Worm (Caenorhabditis elegans) whole organism, L4 larva: Measurements from ENCODE around the gene F07E5.9.

ENCODE experiments used
- F44E2.7 ChIP-seq: fragments of 200-800 bp; sonication (Bioruptor generic); IDR thresholded peaks from 2 replicates; pipeline ENCODE4 v2.1.2; 2022; ENCODE audit warnings: missing genetic modification characterization, missing compliant biosample characterization
- F49E8.2 ChIP-seq: sonication (generic microtip); optimal IDR thresholded peaks from 2 replicates; lab custom pipeline; 2016; ENCODE audit warnings: missing compliant biosample characterization, mild to moderate bottlenecking, missing genetic modification characterization, borderline replicate concordance
- T20F7.1 ChIP-seq: fragments of 200-800 bp; sonication (Bioruptor generic); optimal IDR thresholded peaks from 2 replicates; lab custom pipeline; 2018; ENCODE audit warnings: mild to moderate bottlenecking, missing genetic modification characterization, missing compliant biosample characterization
- Y48G9A.11 ChIP-seq: fragments of 200-800 bp; sonication (Bioruptor generic); IDR thresholded peaks from 2 replicates; pipeline ENCODE4 v1.3.6; 2022; ENCODE audit warnings: missing genetic modification reagents, missing genetic modification characterization, missing compliant biosample characterization
- Y5F2A.4 ChIP-seq: fragments of 200-800 bp; sonication (Bioruptor generic); optimal IDR thresholded peaks from 2 replicates; lab custom pipeline; 2018; ENCODE audit warnings: mild to moderate bottlenecking, missing genetic modification characterization, missing compliant biosample characterization
- ZK337.2 ChIP-seq: fragments of 200-800 bp; sonication (Bioruptor generic); IDR thresholded peaks from 2 replicates; pipeline ENCODE4 v1.3.6; 2022; ENCODE audit warnings: missing genetic modification reagents, missing genetic modification characterization, missing compliant biosample characterization
- aha-1 ChIP-seq: fragments of 150-350 bp; peaks from one replicate; lab custom pipeline; 2014; ENCODE audit warnings: missing biosample characterization, missing genetic modification characterization
- ceh-28 ChIP-seq: fragments of 150-350 bp; optimal IDR thresholded peaks from 2 replicates; lab custom pipeline; 2014; ENCODE audit warnings: missing biosample characterization, missing genetic modification reagents, missing genetic modification characterization
- ces-1 ChIP-seq: fragments of 150-350 bp; sonication (generic microtip); optimal IDR thresholded peaks from 4 replicates; lab custom pipeline; 2014; ENCODE audit warnings: missing biosample characterization, missing genetic modification reagents, missing genetic modification characterization
- cey-2 ChIP-seq: sonication (generic microtip); optimal IDR thresholded peaks from 3 replicates; lab custom pipeline; 2017; ENCODE audit warnings: missing genetic modification characterization, mild to moderate bottlenecking, missing compliant biosample characterization, antibody characterized with exemption, borderline replicate concordance; ENCODE audit not compliant: insufficient read depth
- ctbp-1 ChIP-seq: fragments of 200-800 bp; sonication (Bioruptor generic); IDR thresholded peaks from 2 replicates; pipeline ENCODE4 v1.3.6; 2022; ENCODE audit warnings: missing genetic modification reagents, missing genetic modification characterization, missing compliant biosample characterization
- daf-19 ChIP-seq: fragments of 200-800 bp; sonication (Bioruptor generic); conservative IDR thresholded peaks from 2 replicates; pipeline ENCODE4 v1.3.6; 2022; ENCODE audit warnings: missing genetic modification characterization, missing compliant biosample characterization
- daf-8 ChIP-seq: fragments of 200-800 bp; sonication (Bioruptor generic); IDR thresholded peaks from 2 replicates; pipeline ENCODE4 v1.3.6; 2022; ENCODE audit warnings: missing genetic modification characterization, missing compliant biosample characterization
- dmd-6 ChIP-seq: fragments of 200-800 bp; sonication (Bioruptor generic); IDR thresholded peaks from 2 replicates; pipeline ENCODE4 v1.3.6; 2022; ENCODE audit warnings: missing genetic modification reagents, missing genetic modification characterization, missing compliant biosample characterization
- fos-1 ChIP-seq: fragments of 150-350 bp; optimal IDR thresholded peaks from 2 replicates; lab custom pipeline; 2014; ENCODE audit warnings: missing biosample characterization, missing genetic modification characterization
- hif-1 ChIP-seq, 2 experiments: sonication (generic microtip); optimal IDR thresholded peaks; 2 replicates each; lab custom pipeline; 2016 to 2017; ENCODE audit warnings: missing compliant biosample characterization in 2 of 2, missing genetic modification characterization in 2 of 2, missing genetic modification reagents in 2 of 2, missing genotype in 2 of 2, mild to moderate bottlenecking in 1 of 2
- hlh-11 ChIP-seq: fragments of 200-800 bp; sonication (Bioruptor generic); optimal IDR thresholded peaks from 2 replicates; lab custom pipeline; 2018; ENCODE audit warnings: mild to moderate bottlenecking, missing genetic modification characterization, missing compliant biosample characterization
- lin-1 ChIP-seq: fragments of 200-800 bp; sonication (Bioruptor generic); IDR thresholded peaks from 2 replicates; pipeline ENCODE4 v1.3.6; 2022; ENCODE audit warnings: missing genetic modification reagents, missing genetic modification characterization, missing compliant biosample characterization
- lin-29 ChIP-seq: fragments of 200-800 bp; sonication (Bioruptor generic); IDR thresholded peaks from 2 replicates; pipeline ENCODE4 v1.3.6; 2022; ENCODE audit warnings: missing genetic modification reagents, missing genetic modification characterization, missing compliant biosample characterization
- lin-38 ChIP-seq: fragments of 200-800 bp; sonication (Bioruptor generic); IDR thresholded peaks from 2 replicates; pipeline ENCODE4 v1.3.6; 2022; ENCODE audit warnings: missing genetic modification reagents, missing genetic modification characterization, missing compliant biosample characterization
- mep-1 ChIP-seq: fragments of 150-350 bp; sonication (generic microtip); optimal IDR thresholded peaks from 3 replicates; lab custom pipeline; 2014; ENCODE audit warnings: missing biosample characterization, missing genetic modification characterization
- nhr-10 ChIP-seq: fragments of 150-350 bp; optimal IDR thresholded peaks from 2 replicates; lab custom pipeline; 2014; ENCODE audit warnings: missing biosample characterization, missing genetic modification characterization
- nhr-28 ChIP-seq: fragments of 150-350 bp; optimal IDR thresholded peaks from 2 replicates; lab custom pipeline; 2014; ENCODE audit warnings: missing biosample characterization, missing genetic modification characterization
- nhr-48 ChIP-seq: sonication (generic microtip); optimal IDR thresholded peaks from 2 replicates; lab custom pipeline; 2016; ENCODE audit warnings: mild to moderate bottlenecking, missing genetic modification characterization, missing compliant biosample characterization
- nhr-76 ChIP-seq: fragments of 150-350 bp; optimal IDR thresholded peaks from 2 replicates; lab custom pipeline; 2014; ENCODE audit warnings: missing biosample characterization, missing genetic modification characterization
- pha-4 ChIP-seq, 2 experiments: fragments of 150-350 bp in 1 of 2; fragments of 200-800 bp in 1 of 2; sonication (Bioruptor generic) in 1 of 2; IDR thresholded peaks in 1 of 2; optimal IDR thresholded peaks in 1 of 2; 2 replicates each; pipeline versions ENCODE4 v1.3.6 to Lab custom; 2014 to 2022; ENCODE audit warnings: missing genetic modification characterization in 2 of 2, missing genetic modification reagents in 2 of 2, missing biosample characterization in 1 of 2, missing compliant biosample characterization in 1 of 2
- saeg-2 ChIP-seq: fragments of 200-800 bp; sonication (Bioruptor generic); IDR thresholded peaks from 2 replicates; pipeline ENCODE4 v1.3.6; 2022; ENCODE audit warnings: missing genetic modification reagents, missing genetic modification characterization, missing compliant biosample characterization
- set-16 ChIP-seq: fragments of 200-800 bp; sonication (Bioruptor generic); IDR thresholded peaks from 2 replicates; pipeline ENCODE4 v1.3.6; 2022; ENCODE audit warnings: missing genetic modification reagents, missing genetic modification characterization, missing compliant biosample characterization
- snpc-4 ChIP-seq: fragments of 150-350 bp; optimal IDR thresholded peaks from 2 replicates; lab custom pipeline; 2014; ENCODE audit warnings: missing biosample characterization, missing genetic modification characterization
- spr-3 ChIP-seq: fragments of 200-800 bp; sonication (Bioruptor generic); optimal IDR thresholded peaks from 2 replicates; lab custom pipeline; 2018; ENCODE audit warnings: mild to moderate bottlenecking, missing genetic modification characterization, missing compliant biosample characterization
- tag-97 ChIP-seq: fragments of 200-800 bp; sonication (Bioruptor generic); IDR thresholded peaks from 2 replicates; pipeline ENCODE4 v1.3.6; 2022; ENCODE audit warnings: missing genetic modification characterization, missing compliant biosample characterization
- unc-39 ChIP-seq: sonication (generic microtip); optimal IDR thresholded peaks from 2 replicates; lab custom pipeline; 2017; ENCODE audit warnings: missing biosample characterization, missing genetic modification characterization
- unc-62 ChIP-seq, 3 experiments: fragments of 150-350 bp in 1 of 3; sonication (generic microtip); optimal IDR thresholded peaks in 2 of 3; peaks in 1 of 3; 1 replicate in 1 of 3; 2 replicates in 2 of 3; lab custom pipeline; 2014 to 2017; ENCODE audit warnings: missing biosample characterization in 3 of 3, missing genetic modification characterization in 3 of 3, missing genetic modification reagents in 3 of 3, missing genotype in 1 of 3
- vab-7 ChIP-seq: fragments of 200-800 bp; sonication (Bioruptor generic); IDR thresholded peaks from 2 replicates; pipeline ENCODE4 v1.3.6; 2022; ENCODE audit warnings: missing genetic modification reagents, missing genetic modification characterization, missing compliant biosample characterization
- zfp-2 ChIP-seq: sonication (generic microtip); optimal IDR thresholded peaks from 2 replicates; lab custom pipeline; 2016; ENCODE audit warnings: mild to moderate bottlenecking, missing genetic modification characterization, missing compliant biosample characterization
- zip-2 ChIP-seq: fragments of 150-350 bp; optimal IDR thresholded peaks from 2 replicates; lab custom pipeline; 2014; ENCODE audit warnings: missing biosample characterization, missing genetic modification characterization
- ztf-7 ChIP-seq: fragments of 150-350 bp; optimal IDR thresholded peaks from 2 replicates; lab custom pipeline; 2014; ENCODE audit warnings: missing biosample characterization, missing genetic modification characterization

F07E5.9 gene

ce11 chrII:2090605-2091004 is 10.3 kb upstream of the F07E5.9 start, which contains the start of gene trpl-5 (continued):
- TF ChIP-seq ctbp-1 (GFP tag; lab: Robert Waterston, UW) (no peak), vab-7 (GFP tag; lab: Robert Waterston, UW) (no peak), nhr-48 (no peak), T20F7.1 (GFP tag; lab: Kevin White, UChicago) (no peak), ztf-7 (tag; lab: Kevin White, UChicago) (no peak), tag-97 (GFP tag; lab: Robert Waterston, UW) (no peak), nhr-76 (tag; lab: Kevin White, UChicago) (no peak), ceh-28 (no peak), lin-29 (no peak), spr-3 (no peak), dmd-6 (peak; percentile 70), F44E2.7 (GFP tag; lab: Robert Waterston, UW) (no peak), hif-1 (tag; optimal IDR thresholded peaks at IDR 0.05; lab: Kevin White, UChicago) (no peak), nhr-28 (tag; lab: Kevin White, UChicago) (peak; percentile 82), saeg-2 (no peak), Y48G9A.11 (GFP tag; lab: Robert Waterston, UW) (no peak), daf-8 (GFP tag; lab: Robert Waterston, UW) (no peak), pha-4 (GFP tag; IDR thresholded peaks at IDR 0.05; lab: Robert Waterston, UW) (no peak), pha-4 (tag; optimal IDR thresholded peaks at IDR 0.05; lab: Kevin White, UChicago) (no peak), unc-39 (tag; lab: Kevin White, UChicago) (no peak), fos-1 (tag; lab: Kevin White, UChicago) (no peak), mep-1 (no peak)

ce11 chrII:2087206-2087605 is 6.9 kb upstream of the F07E5.9 start:
- TF ChIP-seq set-16 (GFP tag; lab: Robert Waterston, UW) (peak; percentile 56; the same call in 1 of the 2 replicates), cey-2 (tag; lab: Kevin White, UChicago) (no peak), F49E8.2 (tag; lab: Kevin White, UChicago) (no peak)

DNA sequence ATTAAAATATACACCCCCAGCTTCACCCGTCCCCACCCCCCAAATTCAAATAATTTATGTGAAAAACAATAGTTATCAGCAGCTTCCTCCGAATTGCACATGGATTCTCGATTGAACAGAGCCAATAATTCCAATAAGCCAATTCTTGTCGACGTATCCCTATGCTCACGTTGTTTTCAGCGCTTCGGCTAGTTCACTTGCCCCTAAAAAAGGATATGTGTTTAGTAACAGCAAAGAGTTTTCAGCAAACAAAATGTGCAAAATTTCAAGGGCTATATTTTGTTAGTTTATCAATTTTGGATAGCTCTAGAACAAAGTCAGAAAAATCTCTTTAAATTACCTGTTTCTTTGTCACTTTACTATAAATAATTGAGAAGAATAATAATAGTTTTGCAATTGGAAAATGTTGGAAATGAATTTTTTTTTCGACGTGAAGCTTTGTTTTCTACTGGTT is 3.4 kb upstream of the F07E5.9 start, which contains the start of the genes T16A1.5 and fbxc-49:
Gene T16A1.5 (minus strand): TSS at position 101 of the 454 bp plus-strand sequence.
Gene fbxc-49 (plus strand): TSS at position 404 of the 454 bp plus-strand sequence.
- TF ChIP-seq aha-1 (tag; lab: Kevin White, UChicago), result peak; percentile 74
- peak; percentile 37; the same call in 1 of the 2 replicates for TF ChIP-seq ZK337.2 (GFP tag; lab: Robert Waterston, UW)
- TF ChIP-seq hlh-11, result no peak

DNA sequence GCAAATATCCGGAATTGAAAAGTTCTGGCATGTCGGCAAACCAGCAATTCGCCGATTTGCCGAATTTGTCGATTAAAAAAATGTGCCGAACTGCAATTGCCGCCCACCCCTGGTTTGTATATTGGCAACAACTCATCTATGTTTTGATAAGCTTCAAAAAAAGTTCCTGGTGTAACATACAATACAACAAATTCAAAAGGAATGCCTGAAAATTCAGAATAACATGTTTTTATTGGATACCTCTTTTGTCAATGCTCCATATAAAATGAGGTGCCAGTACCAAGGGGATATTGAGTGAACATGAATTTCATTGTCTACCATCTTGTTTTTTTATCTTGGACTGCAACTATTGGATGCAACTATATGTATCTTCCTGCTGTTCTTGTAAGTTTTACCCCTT is 932 bp upstream of the F07E5.9 start, which contains the start of gene T16A1.4:
Gene T16A1.4 (plus strand): TSS at position 301 of the 400 bp plus-strand sequence.
- TF ChIP-seq lin-1 (GFP tag; lab: Robert Waterston, UW) (no peak), spr-3 (no peak), dmd-6 (no peak), saeg-2 (no peak), daf-19 (GFP tag; lab: Robert Waterston, UW) (no peak), snpc-4 (tag; lab: Kevin White, UChicago) (no peak), zip-2 (tag; lab: Kevin White, UChicago) (no peak), ces-1 (no peak), Y5F2A.4 (no peak), zfp-2 (tag; lab: Kevin White, UChicago) (no peak)

DNA sequence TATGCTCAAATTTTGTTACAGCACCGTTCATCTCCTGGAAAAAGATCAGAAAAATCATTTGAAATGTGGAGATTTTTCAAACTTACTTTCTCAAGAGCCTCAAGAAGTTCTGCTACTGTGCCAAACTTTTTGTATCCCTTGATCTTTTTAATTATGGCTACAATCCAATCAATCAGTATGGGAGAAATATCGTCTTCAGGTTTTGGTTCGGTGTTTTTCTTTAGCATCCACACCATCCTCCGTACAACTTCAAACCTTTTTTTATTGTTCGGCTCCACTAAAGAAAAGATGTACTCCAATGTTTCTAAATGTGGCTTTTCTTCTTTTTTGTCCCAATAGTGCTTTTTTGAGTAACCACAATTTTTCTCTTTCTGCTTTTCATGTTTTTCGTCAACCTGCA is 3.9 kb downstream of the F07E5.9 start:
- TF ChIP-seq nhr-48 (no peak), F44E2.7 (GFP tag; lab: Robert Waterston, UW) (no peak), lin-29 (no peak), lin-38 (no peak), unc-62 (GFP tag; optimal IDR thresholded peaks at IDR 0.05 in 1 of 2; lab: Kevin White, UChicago) (peak in 1 of 2 experiments; percentile 95), unc-62 (tag; optimal IDR thresholded peaks at IDR 0.05; lab: Kevin White, UChicago) (no peak), nhr-10 (tag; lab: Kevin White, UChicago) (no peak)
